Worm (Caenorhabditis elegans): ENCODE measurements around the gene slc-17.2.

The slc-17.2 gene

ce11 chrIII:9413340-9413739 is 23.4 kb upstream of the slc-17.2 start, which contains the start of gene T26G10.3:
TSS of gene T26G10.3 (minus strand) at chrIII:9413440.
- TF ChIP-seq crh-2 (tag; optimal IDR thresholded peaks at IDR 0.05) (no peak), aly-2 (tag; optimal IDR thresholded peaks at IDR 0.05) (no peak), sem-4 (tag; optimal IDR thresholded peaks at IDR 0.05) (no peak), mbf-1 (tag; optimal IDR thresholded peaks at IDR 0.05) (no peak), lin-39 (tag; optimal IDR thresholded peaks at IDR 0.05) (no peak)

- TF ChIP-seq unc-55 (GFP tag; optimal IDR thresholded peaks at IDR 0.05) (peak; percentile 48), snpc-4 (tag; optimal IDR thresholded peaks at IDR 0.05) (peak; percentile 92)
Measured at ce11 chrIII:9408304-9408703, 18.4 kb upstream of the slc-17.2 start.

DNA sequence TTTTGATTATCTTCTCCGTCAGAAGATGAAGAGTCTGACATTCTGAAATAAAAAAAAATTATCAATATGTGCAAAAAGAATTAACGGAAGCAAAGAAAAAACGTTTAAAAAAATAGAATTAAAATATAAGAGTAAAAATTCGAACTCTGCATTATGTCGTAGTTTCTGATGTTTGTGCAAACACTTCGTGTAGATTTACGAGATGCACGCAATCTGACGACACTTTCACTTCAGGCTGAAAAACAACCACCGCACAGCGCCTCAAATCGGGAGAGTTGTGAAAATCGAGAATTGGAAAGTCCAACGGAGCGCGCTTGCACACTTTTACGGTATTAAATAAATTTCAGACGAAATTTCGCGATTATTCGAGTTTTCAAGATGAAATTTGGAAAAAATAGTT is 16.7 kb upstream of the slc-17.2 start, which contains the start of gene T26G10.1:
Gene T26G10.1, minus strand, starts transcription at position 42 of the 400 bp plus-strand sequence.
- peak; percentile 83 for TF ChIP-seq unc-55 (GFP tag; optimal IDR thresholded peaks at IDR 0.05)
- TF ChIP-seq skn-1 (tag; optimal IDR thresholded peaks at IDR 0.05): no peak
- TF ChIP-seq ztf-4 (tag; optimal IDR thresholded peaks at IDR 0.05): no peak
- TF ChIP-seq crh-2 (tag; optimal IDR thresholded peaks at IDR 0.05): peak; percentile 76
- TF ChIP-seq egl-27 (tag; optimal IDR thresholded peaks at IDR 0.05): peak; percentile 50
- TF ChIP-seq nhr-25 (tag; optimal IDR thresholded peaks at IDR 0.05): peak; percentile 72
- no peak for TF ChIP-seq nhr-12 (tag; optimal IDR thresholded peaks at IDR 0.05)
- TF ChIP-seq F13H6.1 (tag; optimal IDR thresholded peaks at IDR 0.05): peak; percentile 68
- no peak for TF ChIP-seq fos-1 (tag; optimal IDR thresholded peaks at IDR 0.05)
- peak; percentile 60 for TF ChIP-seq snpc-4 (tag; optimal IDR thresholded peaks at IDR 0.05)
- no peak for TF ChIP-seq elt-3 (tag; optimal IDR thresholded peaks at IDR 0.05)
- peak; percentile 56 for TF ChIP-seq sma-9 (GFP tag; optimal IDR thresholded peaks at IDR 0.05)
- TF ChIP-seq sma-9 (tag; optimal IDR thresholded peaks at IDR 0.05): no peak
- TF ChIP-seq mab-5 (tag; optimal IDR thresholded peaks at IDR 0.05): peak; percentile 65
- TF ChIP-seq C34F6.9 (tag; optimal IDR thresholded peaks at IDR 0.05): peak; percentile 36
- no peak for TF ChIP-seq mdl-1 (tag; optimal IDR thresholded peaks at IDR 0.05)
- TF ChIP-seq zag-1 (tag; optimal IDR thresholded peaks at IDR 0.05): no peak
- TF ChIP-seq mbf-1 (tag; optimal IDR thresholded peaks at IDR 0.05): no peak
- TF ChIP-seq ztf-1 (GFP tag; conservative IDR thresholded peaks at IDR 0.05): no peak
- peak; percentile 68 for TF ChIP-seq lin-13 (GFP tag; optimal IDR thresholded peaks at IDR 0.05)
- TF ChIP-seq blmp-1 (tag; optimal IDR thresholded peaks at IDR 0.05; ENCODE audit: insufficient read depth): peak; percentile 83
- TF ChIP-seq dmd-4 (tag; optimal IDR thresholded peaks at IDR 0.05): no peak
- TF ChIP-seq ztf-11 (tag; optimal IDR thresholded peaks at IDR 0.05): no peak
- TF ChIP-seq nhr-10 (tag; optimal IDR thresholded peaks at IDR 0.05): no peak
- no peak for TF ChIP-seq nhr-77 (tag; optimal IDR thresholded peaks at IDR 0.05)
- peak; percentile 92 for TF ChIP-seq R02D3.7 (tag; optimal IDR thresholded peaks at IDR 0.05)
- TF ChIP-seq sem-4 (tag; optimal IDR thresholded peaks at IDR 0.05): peak; percentile 28
- peak; percentile 81 for TF ChIP-seq gmeb-1 (tag; optimal IDR thresholded peaks at IDR 0.05)
- TF ChIP-seq nhr-129 (tag; optimal IDR thresholded peaks at IDR 0.05): peak; percentile 21
- TF ChIP-seq lin-11 (tag; optimal IDR thresholded peaks at IDR 0.05): no peak
- TF ChIP-seq nhr-23 (tag; optimal IDR thresholded peaks at IDR 0.05): no peak
- TF ChIP-seq lsy-2 (tag; optimal IDR thresholded peaks at IDR 0.05): peak; percentile 75 to 91
- TF ChIP-seq nhr-6 (tag; optimal IDR thresholded peaks at IDR 0.05): no peak
- peak; percentile 67 for TF ChIP-seq sma-3 (GFP tag; optimal IDR thresholded peaks at IDR 0.05)
- no peak for TF ChIP-seq ceh-16 (tag; optimal IDR thresholded peaks at IDR 0.05)
- peak; percentile 54 for TF ChIP-seq nhr-21 (tag; optimal IDR thresholded peaks at IDR 0.05)
- TF ChIP-seq ZK546.5 (tag; optimal IDR thresholded peaks at IDR 0.05): peak; percentile 3

ce11 chrIII:9401036-9401435 is 11.1 kb upstream of the slc-17.2 start, which contains the start of gene nlp-48:
TSS of gene nlp-48 (minus strand) at chrIII:9401136.
- no peak for TF ChIP-seq nhr-77 (tag; optimal IDR thresholded peaks at IDR 0.05)

Data from whole organism, L2 larva.